Worm (Caenorhabditis elegans): ENCODE results near the gene skp-1.

skp-1 gene

DNA sequence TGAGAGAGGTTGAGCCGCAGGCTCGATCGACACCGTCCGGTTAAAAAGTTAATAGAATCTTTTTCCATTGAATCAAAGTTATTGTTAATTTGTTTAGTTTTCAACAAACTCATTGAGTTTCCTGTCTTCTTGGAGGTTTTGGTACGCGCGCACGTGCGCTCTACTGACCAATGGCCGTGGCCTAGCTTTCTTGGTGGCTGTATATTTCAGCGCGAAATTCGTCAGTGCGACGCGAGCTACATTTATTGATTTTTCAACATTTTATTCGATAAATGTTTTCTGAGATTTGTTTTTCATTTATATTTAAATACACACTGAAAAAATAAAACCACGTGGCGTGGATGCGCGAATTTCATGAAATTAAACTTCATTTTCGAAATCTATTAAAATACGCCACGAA is 1.1 kb upstream of the skp-1 start, which contains the start of gene bir-1 (continued):
- TF ChIP-seq lin-38 (GFP tag; IDR thresholded peaks at IDR 0.05) = peak; percentile 83
- TF ChIP-seq hlh-11 (tag; optimal IDR thresholded peaks at IDR 0.05) = peak; percentile 41
- peak in 1 of 2 experiments; percentile 87 for TF ChIP-seq hif-1 (tag; optimal IDR thresholded peaks at IDR 0.05)
- peak; percentile 44 to 90 for TF ChIP-seq mdl-1 (tag; optimal IDR thresholded peaks at IDR 0.05)
- peak in 1 of 2 experiments; percentile 73 for TF ChIP-seq lsy-2 (tag; optimal IDR thresholded peaks at IDR 0.05)
- TF ChIP-seq dve-1 (tag; optimal IDR thresholded peaks at IDR 0.05; ENCODE audit: insufficient read depth) = peak; percentile 24
- TF ChIP-seq ZK337.2 (GFP tag; IDR thresholded peaks at IDR 0.05) = peak; percentile 44; the same call in 1 of the 2 replicates

DNA sequence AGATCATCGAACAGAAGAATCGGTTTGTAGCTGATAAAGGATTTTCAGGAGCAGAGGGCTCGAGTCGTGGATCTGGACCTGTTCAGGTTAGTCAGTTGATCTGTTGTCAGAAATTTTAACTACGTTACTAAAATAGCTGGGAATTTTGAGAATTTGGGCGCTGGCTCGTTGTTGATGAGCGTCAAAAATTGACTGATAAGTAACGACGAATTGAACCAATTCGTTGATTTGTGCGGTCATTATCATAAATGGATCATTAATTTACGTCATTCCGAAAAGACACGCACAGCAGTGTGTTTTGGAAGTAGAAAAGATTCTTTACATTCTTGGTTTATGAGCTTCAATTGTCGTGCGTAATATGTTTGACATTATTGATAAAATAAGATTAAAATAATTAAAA is 2.5 kb downstream of the skp-1 start:
- TF ChIP-seq dmd-6 (GFP tag; IDR thresholded peaks at IDR 0.05) (peak; percentile 72), php-3 (GFP tag; IDR thresholded peaks at IDR 0.05) (peak; percentile 54; the same call in 1 of the 2 replicates), pqm-1 (tag; optimal IDR thresholded peaks at IDR 0.05) (peak; percentile 20), lsy-2 (tag; optimal IDR thresholded peaks at IDR 0.05) (no peak), mxl-2 (GFP tag; conservative IDR thresholded peaks at IDR 0.05) (no peak), nhr-28 (tag; optimal IDR thresholded peaks at IDR 0.05) (peak; percentile 49), hmg-1.1 (GFP tag; IDR thresholded peaks at IDR 0.05) (no peak), aly-2 (tag; optimal IDR thresholded peaks at IDR 0.05) (no peak), aha-1 (tag) (peak; percentile 46), hlh-11 (tag; optimal IDR thresholded peaks at IDR 0.05) (peak; percentile 49)

DNA sequence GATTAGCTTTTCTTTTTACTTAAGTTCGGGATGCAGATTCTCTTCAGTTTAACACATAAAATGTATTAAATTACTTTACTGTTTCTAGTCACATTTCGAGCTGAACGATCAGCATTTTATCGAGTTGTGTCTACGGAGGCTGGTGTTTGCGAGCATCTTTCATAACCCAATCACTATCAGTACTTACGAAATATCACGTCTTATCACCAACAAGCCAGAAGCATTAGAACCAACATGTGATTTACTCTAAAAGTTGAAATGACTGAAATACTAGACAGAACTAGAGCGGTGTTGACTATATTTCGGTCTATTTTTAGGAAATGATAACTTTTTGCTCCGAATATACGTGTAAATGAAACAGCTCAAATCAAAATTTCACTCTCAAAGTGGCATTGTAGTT is 3.2 kb downstream of the skp-1 start:
- peak in 1 of 2 experiments; percentile 12 for TF ChIP-seq hif-1 (tag; optimal IDR thresholded peaks at IDR 0.05)
- TF ChIP-seq nhr-48 (tag; optimal IDR thresholded peaks at IDR 0.05) = peak; percentile 18
- no peak for TF ChIP-seq daf-16 (GFP tag; optimal IDR thresholded peaks at IDR 0.05)
- TF ChIP-seq daf-16 (tag; optimal IDR thresholded peaks at IDR 0.05) = peak; percentile 77
- TF ChIP-seq mes-2 (tag; optimal IDR thresholded peaks at IDR 0.05; ENCODE audit: poor library complexity, severe bottlenecking) = peak; percentile 7
- TF ChIP-seq R02D3.7 (tag; optimal IDR thresholded peaks at IDR 0.05) = no peak
- TF ChIP-seq nhr-77 (tag; optimal IDR thresholded peaks at IDR 0.05) = peak; percentile 34
- peak in 1 of 2 experiments; percentile 20 for TF ChIP-seq mdl-1 (tag; optimal IDR thresholded peaks at IDR 0.05)
- peak; percentile 58 for TF ChIP-seq dve-1 (tag; optimal IDR thresholded peaks at IDR 0.05; ENCODE audit: insufficient read depth)
- TF ChIP-seq snpc-1.2 (GFP tag; IDR thresholded peaks at IDR 0.05) = no peak
- TF ChIP-seq ztf-7 (tag; optimal IDR thresholded peaks at IDR 0.05) = no peak
- peak; percentile 45 for TF ChIP-seq hlh-30 (tag; optimal IDR thresholded peaks at IDR 0.05; ENCODE audit: insufficient read depth)
- TF ChIP-seq lin-39 (tag; optimal IDR thresholded peaks at IDR 0.05) = no peak
- peak; percentile 75 for TF ChIP-seq nhr-28 (tag; optimal IDR thresholded peaks at IDR 0.05)
- TF ChIP-seq php-3 (GFP tag; IDR thresholded peaks at IDR 0.05) = 0 out of 2 replicates have a peak, but pooled peaks have one; percentile 51
- peak; percentile 60 for TF ChIP-seq hlh-11 (tag; optimal IDR thresholded peaks at IDR 0.05)
- TF ChIP-seq dmd-6 (GFP tag; IDR thresholded peaks at IDR 0.05) = peak; percentile 81
- TF ChIP-seq lir-3 (tag; optimal IDR thresholded peaks at IDR 0.05) = no peak
- TF ChIP-seq unc-62 (GFP tag; optimal IDR thresholded peaks at IDR 0.05 in 1 of 2) = no peak
- TF ChIP-seq unc-62 (tag; optimal IDR thresholded peaks at IDR 0.05) = no peak
- TF ChIP-seq pqm-1 (tag; optimal IDR thresholded peaks at IDR 0.05) = peak; percentile 91

DNA sequence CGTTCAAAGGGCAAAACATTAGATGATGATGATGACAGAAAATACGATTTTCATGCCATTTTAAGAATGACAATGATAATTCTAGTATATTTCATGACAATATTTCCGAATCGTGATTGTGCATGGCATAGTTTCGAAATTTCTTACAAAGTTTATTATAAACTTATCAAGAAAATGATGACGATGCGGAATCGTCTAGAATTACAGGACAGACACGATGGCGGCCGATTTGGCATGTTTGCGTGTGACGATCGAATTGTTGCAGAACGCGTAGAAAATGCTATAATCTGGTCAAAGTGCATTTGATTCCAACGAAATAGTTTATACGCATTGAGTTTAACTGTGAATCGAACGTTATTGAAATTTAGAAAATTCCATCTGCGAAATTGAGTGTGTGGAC is 4.0 kb downstream of the skp-1 start:
- no peak for TF ChIP-seq nhr-11 (tag; optimal IDR thresholded peaks at IDR 0.05)
- TF ChIP-seq tra-1 (GFP tag; IDR thresholded peaks at IDR 0.05) = no peak
- TF ChIP-seq snpc-1.2 (GFP tag; IDR thresholded peaks at IDR 0.05) = no peak
- no peak for TF ChIP-seq ceh-44 (GFP tag; IDR thresholded peaks at IDR 0.05)
- no peak for TF ChIP-seq daf-16 (GFP tag; optimal IDR thresholded peaks at IDR 0.05)
- TF ChIP-seq daf-16 (tag; optimal IDR thresholded peaks at IDR 0.05) = peak; percentile 34
- TF ChIP-seq snpc-4 (tag; optimal IDR thresholded peaks at IDR 0.05) = no peak
- no peak for TF ChIP-seq mep-1 (tag; optimal IDR thresholded peaks at IDR 0.05)
- TF ChIP-seq mes-2 (tag; optimal IDR thresholded peaks at IDR 0.05; ENCODE audit: poor library complexity, severe bottlenecking) = no peak
- TF ChIP-seq vab-7 (GFP tag; IDR thresholded peaks at IDR 0.05) = no peak
- no peak for TF ChIP-seq F26F4.8 (GFP tag; conservative IDR thresholded peaks at IDR 0.05)
- no peak for TF ChIP-seq ctbp-1 (GFP tag; IDR thresholded peaks at IDR 0.05)
- TF ChIP-seq madf-9 (GFP tag; conservative IDR thresholded peaks at IDR 0.05) = no peak
- TF ChIP-seq unc-39 (tag; optimal IDR thresholded peaks at IDR 0.05) = no peak
- no peak for TF ChIP-seq ceh-62 (tag; optimal IDR thresholded peaks at IDR 0.05)
- TF ChIP-seq hlh-11 (tag; optimal IDR thresholded peaks at IDR 0.05) = peak; percentile 57
- TF ChIP-seq egl-27 (tag; optimal IDR thresholded peaks at IDR 0.05) = no peak
- TF ChIP-seq dve-1 (tag; optimal IDR thresholded peaks at IDR 0.05; ENCODE audit: insufficient read depth) = peak; percentile 18
- TF ChIP-seq nhr-102 (tag; optimal IDR thresholded peaks at IDR 0.05) = no peak
- no peak for TF ChIP-seq R02D3.7 (tag; optimal IDR thresholded peaks at IDR 0.05)
- no peak for TF ChIP-seq unc-130 (GFP tag; optimal IDR thresholded peaks at IDR 0.05)
- no peak for TF ChIP-seq T20F7.1 (GFP tag; optimal IDR thresholded peaks at IDR 0.05)
- TF ChIP-seq nhr-237 (tag; optimal IDR thresholded peaks at IDR 0.05) = no peak
- peak; percentile 82 for TF ChIP-seq aha-1 (tag)
- TF ChIP-seq pqm-1 (tag; optimal IDR thresholded peaks at IDR 0.05) = no peak
- no peak for TF ChIP-seq php-3 (GFP tag; IDR thresholded peaks at IDR 0.05)
- no peak for TF ChIP-seq lin-38 (GFP tag; IDR thresholded peaks at IDR 0.05)

Measured in whole organism, L4 larva.